Fruit fly (Drosophila melanogaster) whole organism, embryonic: Measurements from ENCODE around the gene Alg12.

Experiments
- B-H1 ChIP-seq: fragments of 200-800 bp; sonication (Bioruptor generic); IDR thresholded peaks from 3 replicates; pipeline ENCODE4 v1.3.6; 2022; ENCODE audit warnings: missing biosample characterization, missing genetic modification characterization
- Bgb ChIP-seq: fragments of 200-800 bp; sonication (Bioruptor generic); IDR thresholded peaks from 2 replicates; pipeline ENCODE4 v1.3.6; 2022; ENCODE audit warnings: missing biosample characterization, missing genetic modification characterization; ENCODE audit not compliant: partially characterized antibody
- BtbVII ChIP-seq: fragments of 200-800 bp; sonication (Bioruptor generic); optimal IDR thresholded peaks from 3 replicates; lab custom pipeline; 2017; ENCODE audit warnings: missing biosample characterization, mild to moderate bottlenecking, missing genetic modification characterization
- CG12299 ChIP-seq: fragments of 200-800 bp; sonication (Bioruptor generic); optimal IDR thresholded peaks from 2 replicates; lab custom pipeline; 2018; ENCODE audit warnings: missing biosample characterization, mild to moderate bottlenecking, missing genetic modification characterization
- CG12391 ChIP-seq: fragments of 200-800 bp; sonication (Bioruptor generic); optimal IDR thresholded peaks from 3 replicates; lab custom pipeline; 2018; ENCODE audit warnings: missing biosample characterization, mild to moderate bottlenecking, missing genetic modification characterization, moderate library complexity
- CG12942 ChIP-seq: fragments of 200-800 bp; sonication (Bioruptor generic); optimal IDR thresholded peaks from 3 replicates; lab custom pipeline; 2016; ENCODE audit warnings: missing biosample characterization, missing genetic modification characterization
- CG15269 ChIP-seq: fragments of 200-800 bp; sonication (Bioruptor generic); optimal IDR thresholded peaks from 2 replicates; lab custom pipeline; 2018; ENCODE audit warnings: missing biosample characterization, mild to moderate bottlenecking, missing genetic modification characterization, moderate library complexity
- CG16863 ChIP-seq: fragments of 200-800 bp; sonication (Bioruptor generic); optimal IDR thresholded peaks from 3 replicates; lab custom pipeline; 2016; ENCODE audit warnings: missing biosample characterization, missing genetic modification characterization
- CG2712 ChIP-seq: fragments of 200-800 bp; optimal IDR thresholded peaks from 3 replicates; lab custom pipeline; 2019; ENCODE audit warnings: missing biosample characterization, mild to moderate bottlenecking, missing genetic modification characterization, moderate library complexity
- CG3065 ChIP-seq: fragments of 200-800 bp; sonication (Bioruptor generic); optimal IDR thresholded peaks from 2 replicates; lab custom pipeline; 2016; ENCODE audit warnings: missing biosample characterization, missing genetic modification characterization
- CG32772 ChIP-seq: fragments of 200-800 bp; sonication (Bioruptor generic); IDR thresholded peaks from 2 replicates; pipeline ENCODE4 v1.3.6; 2022; ENCODE audit warnings: missing biosample characterization, missing genetic modification characterization
- CG34224 ChIP-seq: fragments of 200-800 bp; sonication (Bioruptor generic); IDR thresholded peaks from 3 replicates; pipeline ENCODE4 v1.3.6; 2022; ENCODE audit warnings: missing biosample characterization, missing genetic modification characterization; ENCODE audit not compliant: partially characterized antibody
- CG4424 ChIP-seq: fragments of 200-800 bp; sonication (Bioruptor generic); optimal IDR thresholded peaks from 3 replicates; lab custom pipeline; 2016; ENCODE audit warnings: missing biosample characterization, missing genetic modification characterization
- CG5180 ChIP-seq: fragments of 200-800 bp; sonication (Bioruptor generic); optimal IDR thresholded peaks from 3 replicates; lab custom pipeline; 2017; ENCODE audit warnings: missing biosample characterization, missing genetic modification characterization, mild to moderate bottlenecking, moderate library complexity, missing genetic modification reagents
- CG6175 ChIP-seq: fragments of 200-800 bp; sonication (Bioruptor generic); IDR thresholded peaks from 3 replicates; pipeline ENCODE4 v1.3.6; 2022; ENCODE audit warnings: missing biosample characterization, missing genetic modification characterization
- CG7987 ChIP-seq: fragments of 200-800 bp; sonication (Bioruptor generic); optimal IDR thresholded peaks from 2 replicates; lab custom pipeline; 2018; ENCODE audit warnings: missing biosample characterization, mild to moderate bottlenecking, missing genetic modification characterization, moderate library complexity
- CG8089 ChIP-seq: fragments of 200-800 bp; sonication (Bioruptor generic); optimal IDR thresholded peaks from 3 replicates; lab custom pipeline; 2016; ENCODE audit warnings: missing biosample characterization, missing genetic modification characterization
- CG8765 ChIP-seq: fragments of 200-800 bp; sonication (Bioruptor generic); IDR thresholded peaks from 2 replicates; pipeline ENCODE4 v1.3.6; 2022; ENCODE audit warnings: missing biosample characterization, missing genetic modification characterization
- CG9437 ChIP-seq: fragments of 200-800 bp; sonication (Bioruptor generic); optimal IDR thresholded peaks from 2 replicates; lab custom pipeline; 2018; ENCODE audit warnings: missing biosample characterization, mild to moderate bottlenecking, missing genetic modification characterization
- CoRest ChIP-seq: fragments of 200-800 bp; sonication (Bioruptor generic); optimal IDR thresholded peaks from 3 replicates; lab custom pipeline; 2018; ENCODE audit warnings: missing biosample characterization, mild to moderate bottlenecking, missing genetic modification characterization, moderate library complexity
- Dad ChIP-seq: fragments of 200-800 bp; sonication (Bioruptor generic); optimal IDR thresholded peaks from 3 replicates; lab custom pipeline; 2016; ENCODE audit warnings: missing biosample characterization, missing genetic modification characterization
- Eip74EF ChIP-seq, 2 experiments: fragments of 200-800 bp in 1 of 2; fragments of >200 bp in 1 of 2; sonication (Bioruptor generic) in 1 of 2; optimal IDR thresholded peaks; 2 replicates each; lab custom pipeline; 2017 to 2019; ENCODE audit warnings: missing biosample characterization in 2 of 2, missing genetic modification characterization in 2 of 2, mild to moderate bottlenecking in 1 of 2, moderate library complexity in 1 of 2
- Elba2 ChIP-seq: fragments of 200-800 bp; sonication (Bioruptor generic); optimal IDR thresholded peaks from 3 replicates; lab custom pipeline; 2016; ENCODE audit warnings: missing biosample characterization, missing genetic modification characterization
- GATAe ChIP-seq: fragments of 200-800 bp; sonication (Bioruptor generic); conservative IDR thresholded peaks from 2 replicates; pipeline ENCODE4 v1.3.6; 2022; ENCODE audit warnings: missing biosample characterization, missing genetic modification characterization
- HLH4C ChIP-seq: fragments of 200-800 bp; sonication (Bioruptor generic); IDR thresholded peaks from 3 replicates; pipeline ENCODE4 v1.3.6; 2022; ENCODE audit warnings: missing biosample characterization, missing genetic modification characterization; ENCODE audit not compliant: partially characterized antibody
- Nf-YC ChIP-seq: fragments of 200-800 bp; optimal IDR thresholded peaks from 3 replicates; lab custom pipeline; 2019; ENCODE audit warnings: missing biosample characterization, mild to moderate bottlenecking, missing genetic modification characterization, moderate library complexity
- Opbp ChIP-seq: fragments of 200-800 bp; sonication (Bioruptor generic); IDR thresholded peaks from 3 replicates; pipeline ENCODE4 v1.3.6; 2022; ENCODE audit warnings: missing biosample characterization, missing genetic modification characterization; ENCODE audit not compliant: partially characterized antibody
- Scr ChIP-seq: fragments of 200-800 bp; sonication (Bioruptor generic); IDR thresholded peaks from 2 replicates; pipeline ENCODE4 v1.3.6; 2022; ENCODE audit warnings: missing biosample characterization, missing genetic modification characterization; ENCODE audit not compliant: partially characterized antibody
- Six4 ChIP-seq: fragments of 200-800 bp; sonication (Bioruptor generic); optimal IDR thresholded peaks from 2 replicates; lab custom pipeline; 2016; ENCODE audit warnings: missing biosample characterization, missing genetic modification characterization
- Sry-δ ChIP-seq: fragments of 200-800 bp; sonication (Bioruptor generic); optimal IDR thresholded peaks from 2 replicates; lab custom pipeline; 2016; ENCODE audit warnings: missing biosample characterization, missing genetic modification characterization
- croc ChIP-seq: fragments of 200-800 bp; sonication (Bioruptor generic); conservative IDR thresholded peaks from 3 replicates; pipeline ENCODE4 v1.3.6; 2022; ENCODE audit warnings: missing biosample characterization, missing genetic modification characterization
- fd3F ChIP-seq: fragments of 200-800 bp; sonication (Bioruptor generic); optimal IDR thresholded peaks from 2 replicates; lab custom pipeline; 2018; ENCODE audit warnings: missing biosample characterization, mild to moderate bottlenecking, missing genetic modification characterization, moderate library complexity
- gce ChIP-seq: fragments of 200-800 bp; sonication (Bioruptor generic); IDR thresholded peaks from 3 replicates; pipeline ENCODE4 v1.3.6; 2022; ENCODE audit warnings: missing biosample characterization, missing genetic modification characterization
- gt ChIP-seq: fragments of 200-800 bp; sonication (Bioruptor generic); IDR thresholded peaks from 2 replicates; pipeline ENCODE4 v1.3.6; 2022; ENCODE audit warnings: missing biosample characterization, missing genetic modification characterization
- hbn ChIP-seq: fragments of 200-800 bp; sonication (Bioruptor generic); IDR thresholded peaks from 2 replicates; pipeline ENCODE4 v1.3.6; 2022; ENCODE audit warnings: missing biosample characterization, missing genetic modification characterization; ENCODE audit not compliant: partially characterized antibody
- inv ChIP-seq: fragments of 200-800 bp; sonication (Bioruptor generic); IDR thresholded peaks from 2 replicates; pipeline ENCODE4 v1.3.6; 2022; ENCODE audit warnings: missing biosample characterization, missing genetic modification characterization; ENCODE audit not compliant: partially characterized antibody
- jing ChIP-seq: fragments of 200-800 bp; sonication (Bioruptor generic); optimal IDR thresholded peaks from 2 replicates; lab custom pipeline; 2018; ENCODE audit warnings: missing biosample characterization, mild to moderate bottlenecking, missing genetic modification characterization
- phol ChIP-seq: fragments of 200-800 bp; sonication (Bioruptor generic); optimal IDR thresholded peaks from 3 replicates; lab custom pipeline; 2018; ENCODE audit warnings: missing biosample characterization, mild to moderate bottlenecking, missing genetic modification characterization, moderate library complexity
- pros ChIP-seq: fragments of 200-800 bp; sonication (Bioruptor generic); optimal IDR thresholded peaks from 3 replicates; lab custom pipeline; 2019; ENCODE audit warnings: missing biosample characterization, mild to moderate bottlenecking, missing genetic modification characterization, moderate library complexity
- pzg ChIP-seq: fragments of 200-800 bp; sonication (Bioruptor generic); optimal IDR thresholded peaks from 3 replicates; lab custom pipeline; 2018; ENCODE audit warnings: missing biosample characterization, mild to moderate bottlenecking, missing genetic modification characterization, moderate library complexity
- sens ChIP-seq: fragments of 200-800 bp; sonication (Bioruptor generic); peaks from one replicate; lab custom pipeline; 2016; ENCODE audit warnings: missing biosample characterization, missing genetic modification characterization
- seq ChIP-seq: fragments of 200-800 bp; sonication (Bioruptor generic); IDR thresholded peaks from 2 replicates; pipeline ENCODE4 v1.3.6; 2022; ENCODE audit warnings: missing biosample characterization, missing genetic modification characterization
- sisA ChIP-seq: fragments of 200-800 bp; sonication (Bioruptor generic); IDR thresholded peaks from 2 replicates; pipeline ENCODE4 v1.3.6; 2022; ENCODE audit warnings: missing biosample characterization, missing genetic modification characterization
- slp2 ChIP-seq: fragments of 200-800 bp; sonication (Bioruptor generic); optimal IDR thresholded peaks from 2 replicates; lab custom pipeline; 2016; ENCODE audit warnings: missing biosample characterization, missing genetic modification characterization
- ssp ChIP-seq: fragments of 200-800 bp; sonication (Bioruptor generic); IDR thresholded peaks from 2 replicates; pipeline ENCODE4 v1.3.6; 2022; ENCODE audit warnings: missing biosample characterization, missing genetic modification characterization
- stc ChIP-seq: fragments of 200-800 bp; sonication (Bioruptor generic); IDR thresholded peaks from 2 replicates; pipeline ENCODE4 v1.3.6; 2022; ENCODE audit warnings: missing biosample characterization, missing genetic modification characterization
- trem ChIP-seq: fragments of 200-800 bp; optimal IDR thresholded peaks from 3 replicates; lab custom pipeline; 2019; ENCODE audit warnings: missing biosample characterization, mild to moderate bottlenecking, missing genetic modification characterization, moderate library complexity
- usp ChIP-seq: fragments of >200 bp; optimal IDR thresholded peaks from 2 replicates; lab custom pipeline; 2017; ENCODE audit warnings: missing biosample characterization, missing genetic modification characterization

Gene Alg12

dm6 chr3R:9762955-9763931 lies 7.0 kb downstream of the Alg12 start, which contains the start of the genes Snap24 and CG8478 (continued):
- peak; percentile 88 for TF ChIP-seq Sry-δ (GFP tag; lab: Kevin White, UChicago)
- TF ChIP-seq CG12299 (tag; lab: Kevin White, UChicago): no peak
- TF ChIP-seq fd3F (GFP tag; lab: Kevin White, UChicago): no peak
- TF ChIP-seq pzg (GFP tag; lab: Kevin White, UChicago): peak; percentile 61
- no peak for TF ChIP-seq gt (GFP tag; lab: Robert Waterston, UW)
- no peak for TF ChIP-seq seq
- TF ChIP-seq BtbVII (GFP tag; lab: Kevin White, UChicago): no peak
- peak; percentile 91 for TF ChIP-seq sens (GFP tag; lab: Kevin White, UChicago)
- no peak for TF ChIP-seq CG3065 (GFP tag; lab: Kevin White, UChicago)
- TF ChIP-seq sisA (GFP tag; lab: Robert Waterston, UW): no peak
- TF ChIP-seq Six4: no peak
- TF ChIP-seq Scr (GFP tag; lab: Robert Waterston, UW): peak; percentile 79
- no peak for TF ChIP-seq stc
- TF ChIP-seq trem: peak; percentile 27
- TF ChIP-seq CG12942: no peak
- no peak for TF ChIP-seq usp
- TF ChIP-seq HLH4C: peak; percentile 77
- TF ChIP-seq hbn (GFP tag; lab: Robert Waterston, UW): peak; percentile 65
- peak; percentile 72 for TF ChIP-seq inv (GFP tag; lab: Robert Waterston, UW)
- peak; percentile 20 for TF ChIP-seq Nf-YC (tag; lab: Kevin White, UChicago)
- no peak for TF ChIP-seq CG16863 (GFP tag; lab: Kevin White, UChicago)
- TF ChIP-seq CG8089 (GFP tag; lab: Kevin White, UChicago): no peak
- TF ChIP-seq jing (GFP tag; lab: Kevin White, UChicago): no peak
- TF ChIP-seq Eip74EF (GFP tag; optimal IDR thresholded peaks at IDR 0.05; lab: Kevin White, UChicago): no peak
- TF ChIP-seq phol (tag; lab: Kevin White, UChicago): peak; percentile 22
- TF ChIP-seq Elba2: peak; percentile 87
- no peak for TF ChIP-seq CG7987 (GFP tag; lab: Kevin White, UChicago)
- TF ChIP-seq Dad (GFP tag; lab: Kevin White, UChicago): no peak
- peak; percentile 92 for TF ChIP-seq ssp (GFP tag; lab: Robert Waterston, UW)
- TF ChIP-seq CG15269: no peak
- TF ChIP-seq CG8765 (GFP tag; lab: Robert Waterston, UW): no peak
- TF ChIP-seq croc (GFP tag; lab: Robert Waterston, UW): no peak
- TF ChIP-seq CG6175 (GFP tag; lab: Robert Waterston, UW): no peak
- no peak for TF ChIP-seq CG32772 (GFP tag; lab: Robert Waterston, UW)
- TF ChIP-seq CG12391 (tag; lab: Kevin White, UChicago): peak; percentile 42
- TF ChIP-seq pros: no peak
- peak; percentile 6 for TF ChIP-seq CG2712 (tag; lab: Kevin White, UChicago)
- TF ChIP-seq slp2 (GFP tag; lab: Kevin White, UChicago): no peak
- TF ChIP-seq B-H1 (GFP tag; lab: Robert Waterston, UW): no peak
- peak; percentile 85 for TF ChIP-seq Bgb
- TF ChIP-seq CG5180 (GFP tag; lab: Kevin White, UChicago): no peak
- TF ChIP-seq gce (GFP tag; lab: Robert Waterston, UW): no peak
- TF ChIP-seq CG4424 (GFP tag; lab: Kevin White, UChicago): no peak
- no peak for TF ChIP-seq GATAe (GFP tag; lab: Robert Waterston, UW)
- TF ChIP-seq CG9437 (GFP tag; lab: Kevin White, UChicago): no peak
- TF ChIP-seq CG34224: peak; percentile 79
- TF ChIP-seq Opbp: peak; percentile 71; the same call in 2 of the 3 replicates
- peak; percentile 15 for TF ChIP-seq CoRest (tag; lab: Kevin White, UChicago)
